Fruit fly (Drosophila melanogaster): ENCODE measurements around the gene CG32066.

The CG32066 gene

dm6 chr3L:10629969-10630368 is 30.8 kb downstream of the CG32066 start, which contains the start of gene CG42536:
CG42536 (minus strand) TSS chr3L:10630069.
- no peak for TF ChIP-seq Myc (optimal IDR thresholded peaks at IDR 0.05)
- no peak for TF ChIP-seq insv (optimal IDR thresholded peaks at IDR 0.05)
- TF ChIP-seq h (optimal IDR thresholded peaks at IDR 0.05) = no peak
- TF ChIP-seq ttk (optimal IDR thresholded peaks at IDR 0.05) = no peak
- TF ChIP-seq Sin3A (optimal IDR thresholded peaks at IDR 0.05) = no peak
- TF ChIP-seq psq (optimal IDR thresholded peaks at IDR 0.05) = no peak

- TF ChIP-seq insv (optimal IDR thresholded peaks at IDR 0.05) (no peak), Sin3A (optimal IDR thresholded peaks at IDR 0.05) (no peak), h (optimal IDR thresholded peaks at IDR 0.05) (no peak), Myc (optimal IDR thresholded peaks at IDR 0.05) (no peak), psq (optimal IDR thresholded peaks at IDR 0.05) (no peak), ttk (optimal IDR thresholded peaks at IDR 0.05) (no peak)
Measured at dm6 chr3L:10628384-10628783, 32.4 kb downstream of the CG32066 start, which contains the start of gene CG14151. CG14151 (minus strand) TSS chr3L:10628484.

dm6 chr3L:10626199-10626598 is 34.6 kb downstream of the CG32066 start, which contains the start of gene CG34238:
CG34238 (plus strand) TSS chr3L:10626499.
- TF ChIP-seq ttk (optimal IDR thresholded peaks at IDR 0.05) (no peak), h (optimal IDR thresholded peaks at IDR 0.05) (no peak), Sin3A (optimal IDR thresholded peaks at IDR 0.05) (no peak), insv (optimal IDR thresholded peaks at IDR 0.05) (no peak), Myc (optimal IDR thresholded peaks at IDR 0.05) (no peak), psq (optimal IDR thresholded peaks at IDR 0.05) (no peak)

dm6 chr3L:10625499-10625898 is 35.3 kb downstream of the CG32066 start, which contains the start of gene CG43127:
CG43127 (minus strand) TSS chr3L:10625599.
- no peak for TF ChIP-seq Sin3A (optimal IDR thresholded peaks at IDR 0.05)
- TF ChIP-seq insv (optimal IDR thresholded peaks at IDR 0.05) = no peak
- no peak for TF ChIP-seq ttk (optimal IDR thresholded peaks at IDR 0.05)
- TF ChIP-seq Myc (optimal IDR thresholded peaks at IDR 0.05) = no peak
- no peak for TF ChIP-seq h (optimal IDR thresholded peaks at IDR 0.05)
- TF ChIP-seq psq (optimal IDR thresholded peaks at IDR 0.05) = no peak

dm6 chr3L:10623476-10623875 is 37.3 kb downstream of the CG32066 start, which contains the start of gene CG42521:
CG42521 (minus strand) TSS chr3L:10623576.
- TF ChIP-seq insv (optimal IDR thresholded peaks at IDR 0.05) (no peak), psq (optimal IDR thresholded peaks at IDR 0.05) (no peak)

- no peak for TF ChIP-seq psq (optimal IDR thresholded peaks at IDR 0.05)
- TF ChIP-seq Myc (optimal IDR thresholded peaks at IDR 0.05) = no peak
Measured at dm6 chr3L:10599512-10599911, 61.3 kb downstream of the CG32066 start.
